Fruit fly (Drosophila melanogaster) whole organism, embryonic: ENCODE data around the gene Ubc6.
A peak's percentile ranks its signal among the peaks of the same experiment; 100 is the strongest.

Experiments used
- Blimp-1 ChIP-seq: fragments of 200-800 bp; sonication (Bioruptor generic); optimal IDR thresholded peaks from 3 replicates; lab custom pipeline; 2018; ENCODE audit warnings: missing biosample characterization, missing genetic modification characterization, mild to moderate bottlenecking, moderate library complexity, missing genetic modification reagents
- BtbVII ChIP-seq: fragments of 200-800 bp; sonication (Bioruptor generic); optimal IDR thresholded peaks from 3 replicates; lab custom pipeline; 2017; ENCODE audit warnings: missing biosample characterization, mild to moderate bottlenecking, missing genetic modification characterization
- C15 ChIP-seq: fragments of 200-800 bp; sonication (Bioruptor generic); IDR thresholded peaks from 3 replicates; pipeline ENCODE4 v1.3.6; 2022; ENCODE audit warnings: missing biosample characterization, missing genetic modification characterization
- CG10321 ChIP-seq: fragments of 200-800 bp; sonication (Bioruptor generic); IDR thresholded peaks from 2 replicates; pipeline ENCODE4 v1.3.6; 2022; ENCODE audit warnings: missing biosample characterization, missing genetic modification characterization
- CG11085 ChIP-seq: fragments of 200-800 bp; sonication (Bioruptor generic); IDR thresholded peaks from 2 replicates; pipeline ENCODE4 v1.3.6; 2022; ENCODE audit warnings: missing biosample characterization, missing genetic modification characterization
- CG1233 ChIP-seq: fragments of 200-800 bp; sonication (Bioruptor generic); optimal IDR thresholded peaks from 4 replicates; lab custom pipeline; 2018; ENCODE audit warnings: missing biosample characterization, mild to moderate bottlenecking, missing genetic modification characterization
- CG13287 ChIP-seq: fragments of 200-800 bp; sonication (Bioruptor generic); IDR thresholded peaks from 2 replicates; pipeline ENCODE4 v1.3.6; 2022; ENCODE audit warnings: missing biosample characterization, missing genetic modification characterization; ENCODE audit not compliant: partially characterized antibody
- CG13424 ChIP-seq: fragments of 200-800 bp; sonication (Bioruptor generic); optimal IDR thresholded peaks from 2 replicates; lab custom pipeline; 2019; ENCODE audit warnings: missing biosample characterization, mild to moderate bottlenecking, missing genetic modification characterization, moderate library complexity
- CG14710 ChIP-seq: fragments of 200-800 bp; sonication (Bioruptor generic); optimal IDR thresholded peaks from 3 replicates; lab custom pipeline; 2019; ENCODE audit warnings: missing biosample characterization, mild to moderate bottlenecking, missing genetic modification characterization, moderate library complexity
- CG15011 ChIP-seq: fragments of 200-800 bp; sonication (Bioruptor generic); optimal IDR thresholded peaks from 3 replicates; lab custom pipeline; 2018; ENCODE audit warnings: missing biosample characterization, mild to moderate bottlenecking, missing genetic modification characterization
- CG17612 ChIP-seq: fragments of 200-800 bp; sonication (Bioruptor generic); IDR thresholded peaks from 2 replicates; pipeline ENCODE4 v1.3.6; 2022; ENCODE audit warnings: missing biosample characterization, missing genetic modification characterization
- CG2712 ChIP-seq: fragments of 200-800 bp; optimal IDR thresholded peaks from 3 replicates; lab custom pipeline; 2019; ENCODE audit warnings: missing biosample characterization, mild to moderate bottlenecking, missing genetic modification characterization, moderate library complexity
- CG33213 ChIP-seq: fragments of 200-800 bp; sonication (Bioruptor generic); optimal IDR thresholded peaks from 3 replicates; lab custom pipeline; 2016; ENCODE audit warnings: missing biosample characterization, missing genetic modification characterization
- CG43689 ChIP-seq: fragments of 200-800 bp; sonication (Bioruptor generic); IDR thresholded peaks from 2 replicates; pipeline ENCODE4 v1.3.6; 2022; ENCODE audit warnings: missing biosample characterization, missing genetic modification characterization
- CG7745 ChIP-seq: fragments of 200-800 bp; sonication (Bioruptor generic); optimal IDR thresholded peaks from 2 replicates; lab custom pipeline; 2018; ENCODE audit warnings: missing biosample characterization, mild to moderate bottlenecking, missing genetic modification characterization, moderate library complexity
- CG8478 ChIP-seq: fragments of >200 bp; optimal IDR thresholded peaks from 2 replicates; lab custom pipeline; 2018
- CG9797 ChIP-seq: fragments of 200-800 bp; sonication (Bioruptor generic); optimal IDR thresholded peaks from 3 replicates; lab custom pipeline; 2018; ENCODE audit warnings: missing biosample characterization, mild to moderate bottlenecking, missing genetic modification characterization
- CG9817 ChIP-seq: fragments of 200-800 bp; sonication (Bioruptor generic); optimal IDR thresholded peaks from 2 replicates; lab custom pipeline; 2018; ENCODE audit warnings: missing biosample characterization, mild to moderate bottlenecking, missing genetic modification characterization, moderate library complexity
- Camta ChIP-seq: fragments of 200-800 bp; sonication (Bioruptor generic); optimal IDR thresholded peaks from 2 replicates; lab custom pipeline; 2016; ENCODE audit warnings: missing biosample characterization, missing genetic modification characterization
- CrebB ChIP-seq: fragments of 200-800 bp; sonication (Bioruptor generic); optimal IDR thresholded peaks from 3 replicates; lab custom pipeline; 2018; ENCODE audit warnings: missing biosample characterization, mild to moderate bottlenecking, missing genetic modification characterization
- Dp ChIP-seq: fragments of 200-800 bp; sonication (Bioruptor generic); optimal IDR thresholded peaks from 2 replicates; lab custom pipeline; 2018; ENCODE audit warnings: missing biosample characterization, mild to moderate bottlenecking, missing genetic modification characterization, moderate library complexity
- Fer2 ChIP-seq: fragments of 200-800 bp; sonication (Bioruptor generic); optimal IDR thresholded peaks from 2 replicates; lab custom pipeline; 2018; ENCODE audit warnings: missing biosample characterization, mild to moderate bottlenecking, missing genetic modification characterization, moderate library complexity
- Mes4 ChIP-seq: fragments of 200-800 bp; sonication (Bioruptor generic); optimal IDR thresholded peaks from 2 replicates; lab custom pipeline; 2016; ENCODE audit warnings: missing biosample characterization, missing genetic modification characterization
- NfI ChIP-seq: fragments of 200-800 bp; sonication (Bioruptor generic); optimal IDR thresholded peaks from 3 replicates; lab custom pipeline; 2018; ENCODE audit warnings: missing biosample characterization, mild to moderate bottlenecking, missing genetic modification characterization, moderate library complexity
- Oaz ChIP-seq: fragments of 200-800 bp; sonication (Bioruptor generic); IDR thresholded peaks from 2 replicates; pipeline ENCODE4 v1.3.6; 2022; ENCODE audit warnings: missing biosample characterization, missing genetic modification characterization
- Sin3A ChIP-seq: fragments of >200 bp; optimal IDR thresholded peaks from 2 replicates; lab custom pipeline; 2018
- Sox100B ChIP-seq: fragments of 200-800 bp; sonication (Bioruptor generic); optimal IDR thresholded peaks from 3 replicates; lab custom pipeline; 2018; ENCODE audit warnings: missing biosample characterization, mild to moderate bottlenecking, missing genetic modification characterization
- Trl ChIP-seq, 3 experiments: fragments of >200 bp in 2 of 3; fragments of 200-800 bp in 1 of 3; sonication (Bioruptor generic) in 1 of 3; optimal IDR thresholded peaks; 2 replicates in 1 of 3; 3 replicates in 2 of 3; lab custom pipeline; 2016 to 2017; ENCODE audit warnings: missing biosample characterization in 1 of 3, missing genetic modification characterization in 1 of 3
- YL-1 ChIP-seq: fragments of 200-800 bp; sonication (Bioruptor generic); optimal IDR thresholded peaks from 3 replicates; lab custom pipeline; 2017; ENCODE audit warnings: missing biosample characterization, mild to moderate bottlenecking, missing genetic modification characterization
- bcd ChIP-seq: fragments of 200-800 bp; sonication (Bioruptor generic); optimal IDR thresholded peaks from 2 replicates; lab custom pipeline; 2017; ENCODE audit warnings: missing biosample characterization, mild to moderate bottlenecking, missing genetic modification characterization
- bigmax ChIP-seq: fragments of 200-800 bp; sonication (Bioruptor generic); optimal IDR thresholded peaks from 2 replicates; lab custom pipeline; 2018; ENCODE audit warnings: missing biosample characterization, mild to moderate bottlenecking, missing genetic modification characterization
- chif ChIP-seq, 2 experiments: fragments of 200-800 bp; sonication (Bioruptor generic); optimal IDR thresholded peaks; 3 replicates each; lab custom pipeline; 2016; ENCODE audit warnings: missing biosample characterization in 2 of 2, missing genetic modification characterization in 2 of 2
- chn ChIP-seq: fragments of 200-800 bp; sonication (Bioruptor generic); optimal IDR thresholded peaks from 2 replicates; lab custom pipeline; 2016; ENCODE audit warnings: missing biosample characterization, missing genetic modification characterization
- crol ChIP-seq: fragments of 200-800 bp; sonication (Bioruptor generic); IDR thresholded peaks from 2 replicates; pipeline ENCODE4 v1.3.6; 2022; ENCODE audit warnings: missing biosample characterization, missing genetic modification characterization
- en ChIP-seq: fragments of 200-800 bp; sonication (Bioruptor generic); optimal IDR thresholded peaks from 2 replicates; lab custom pipeline; 2016; ENCODE audit warnings: missing biosample characterization, missing genetic modification characterization
- eyg ChIP-seq: fragments of 200-800 bp; sonication (Bioruptor generic); optimal IDR thresholded peaks from 3 replicates; lab custom pipeline; 2016; ENCODE audit warnings: missing biosample characterization, missing genetic modification characterization
- fd64A ChIP-seq: fragments of 200-800 bp; sonication (Bioruptor generic); optimal IDR thresholded peaks from 3 replicates; lab custom pipeline; 2018; ENCODE audit warnings: missing biosample characterization, mild to moderate bottlenecking, missing genetic modification characterization
- gro ChIP-seq: fragments of 200-800 bp; sonication (Bioruptor generic); optimal IDR thresholded peaks from 2 replicates; lab custom pipeline; 2016; ENCODE audit warnings: missing biosample characterization, missing genetic modification characterization
- h ChIP-seq: fragments of >200 bp; optimal IDR thresholded peaks from 2 replicates; lab custom pipeline; 2017
- hb ChIP-seq: fragments of 200-800 bp; sonication (Bioruptor generic); IDR thresholded peaks from 3 replicates; pipeline ENCODE4 v1.3.6; 2022; ENCODE audit warnings: missing biosample characterization, missing genetic modification characterization; ENCODE audit not compliant: partially characterized antibody
- insv ChIP-seq, 2 experiments: fragments of 200-800 bp; sonication (Bioruptor generic); optimal IDR thresholded peaks; 3 replicates each; lab custom pipeline; 2016 to 2018; ENCODE audit warnings: missing biosample characterization in 2 of 2, missing genetic modification characterization in 2 of 2
- nmo ChIP-seq: fragments of 200-800 bp; sonication (Bioruptor generic); optimal IDR thresholded peaks from 2 replicates; lab custom pipeline; 2018; ENCODE audit warnings: missing biosample characterization, mild to moderate bottlenecking, missing genetic modification characterization, moderate library complexity
- pfk ChIP-seq: fragments of 200-800 bp; sonication (Bioruptor generic); optimal IDR thresholded peaks from 2 replicates; lab custom pipeline; 2018; ENCODE audit warnings: missing biosample characterization, mild to moderate bottlenecking, missing genetic modification characterization, moderate library complexity
- prd ChIP-seq, 3 experiments: fragments of >200 bp in 2 of 3; fragments of 200-800 bp in 1 of 3; sonication (Bioruptor generic) in 1 of 3; optimal IDR thresholded peaks in 2 of 3; IDR thresholded peaks in 1 of 3; 2 replicates in 2 of 3; 3 replicates in 1 of 3; pipeline versions ENCODE4 v1.3.6 to Lab custom; 2017 to 2022; ENCODE audit warnings: missing biosample characterization in 1 of 3, missing genetic modification characterization in 1 of 3
- repo ChIP-seq: fragments of 200-800 bp; sonication (Bioruptor generic); optimal IDR thresholded peaks from 2 replicates; lab custom pipeline; 2016; ENCODE audit warnings: missing biosample characterization, missing genetic modification characterization
- sc ChIP-seq, 3 experiments: fragments of >200 bp in 2 of 3; fragments of 200-800 bp in 1 of 3; sonication (Bioruptor generic) in 1 of 3; optimal IDR thresholded peaks; 2 replicates in 2 of 3; 3 replicates in 1 of 3; lab custom pipeline; 2017; ENCODE audit warnings: mild to moderate bottlenecking in 1 of 3, missing biosample characterization in 1 of 3, missing genetic modification characterization in 1 of 3, missing genetic modification reagents in 1 of 3
- sens ChIP-seq: fragments of 200-800 bp; sonication (Bioruptor generic); peaks from one replicate; lab custom pipeline; 2016; ENCODE audit warnings: missing biosample characterization, missing genetic modification characterization
- sr ChIP-seq: fragments of 200-800 bp; sonication (Bioruptor generic); IDR thresholded peaks from 3 replicates; pipeline ENCODE4 v1.3.6; 2022; ENCODE audit warnings: missing biosample characterization, missing genetic modification characterization
- sug ChIP-seq: fragments of 200-800 bp; optimal IDR thresholded peaks from 2 replicates; lab custom pipeline; 2019; ENCODE audit warnings: missing biosample characterization, mild to moderate bottlenecking, missing genetic modification characterization, moderate library complexity
- z ChIP-seq: fragments of 200-800 bp; sonication (Bioruptor generic); IDR thresholded peaks from 3 replicates; pipeline ENCODE4 v1.3.6; 2022; ENCODE audit warnings: missing biosample characterization, missing genetic modification characterization

The Ubc6 gene

dm6 chr3R:4992227-4992737 lies 39.8 kb upstream of the Ubc6 start (continued):
- no peak for TF ChIP-seq CG11085
- TF ChIP-seq Fer2 (tag; lab: Kevin White, UChicago): no peak
- TF ChIP-seq CG7745 (tag; lab: Kevin White, UChicago): peak; percentile 81
- TF ChIP-seq chn (GFP tag; lab: Kevin White, UChicago): no peak
- TF ChIP-seq bigmax (GFP tag; lab: Kevin White, UChicago): no peak
- peak; percentile 15 for TF ChIP-seq nmo
- no peak for TF ChIP-seq Oaz (GFP tag; lab: Robert Waterston, UW)
- TF ChIP-seq Dp: no peak
- TF ChIP-seq repo (GFP tag; lab: Kevin White, UChicago): peak; percentile 9
- TF ChIP-seq prd (optimal IDR thresholded peaks at IDR 0.05; lab: Kevin White, UChicago): no peak
- 0 out of 3 replicates have a peak, but pooled peaks have one; percentile 16 for TF ChIP-seq prd (GFP tag; IDR thresholded peaks at IDR 0.05; lab: Robert Waterston, UW)
- TF ChIP-seq CG10321 (GFP tag; lab: Robert Waterston, UW): no peak
- TF ChIP-seq hb (GFP tag; lab: Robert Waterston, UW): no peak
- no peak for TF ChIP-seq sc (optimal IDR thresholded peaks at IDR 0.05; lab: Kevin White, UChicago)
- peak; percentile 32 for TF ChIP-seq sc (GFP tag; optimal IDR thresholded peaks at IDR 0.05; lab: Kevin White, UChicago)
- TF ChIP-seq sug: peak; percentile 70
- TF ChIP-seq CG33213 (GFP tag; lab: Kevin White, UChicago): no peak
- TF ChIP-seq insv (GFP tag; optimal IDR thresholded peaks at IDR 0.05; lab: Kevin White, UChicago): no peak
- no peak for TF ChIP-seq h (lab: Kevin White, UChicago)
- peak; percentile 54 for TF ChIP-seq CG14710
- TF ChIP-seq CG13424 (tag; lab: Kevin White, UChicago): peak; percentile 38
- TF ChIP-seq CG17612: no peak
- peak; percentile 89 for TF ChIP-seq sens (GFP tag; lab: Kevin White, UChicago)
- TF ChIP-seq CG9797 (GFP tag; lab: Kevin White, UChicago): peak; percentile 13
- TF ChIP-seq en (GFP tag; lab: Kevin White, UChicago): no peak
- peak; percentile 87 for TF ChIP-seq fd64A
- TF ChIP-seq CG13287 (GFP tag; lab: Robert Waterston, UW): no peak
- no peak for TF ChIP-seq YL-1
- TF ChIP-seq crol (GFP tag; lab: Robert Waterston, UW): peak; percentile 98
- no peak for TF ChIP-seq CG8478
- TF ChIP-seq Camta: peak; percentile 34
- TF ChIP-seq z (GFP tag; lab: Robert Waterston, UW): 0 out of 3 replicates have a peak, but pooled peaks have one; percentile 13
- TF ChIP-seq sr (GFP tag; lab: Robert Waterston, UW): no peak
- no peak for TF ChIP-seq gro (GFP tag; lab: Kevin White, UChicago)
- TF ChIP-seq Sox100B (GFP tag; lab: Kevin White, UChicago): peak; percentile 59
- peak; percentile 6 for TF ChIP-seq CG15011 (GFP tag; lab: Kevin White, UChicago)
- peak; percentile 70 for TF ChIP-seq CrebB (tag; lab: Kevin White, UChicago)
- no peak for TF ChIP-seq Trl (optimal IDR thresholded peaks at IDR 0.05; lab: Kevin White, UChicago)
- peak; percentile 31 for TF ChIP-seq Trl (GFP tag; optimal IDR thresholded peaks at IDR 0.05; lab: Kevin White, UChicago)
- TF ChIP-seq NfI (GFP tag; lab: Kevin White, UChicago): peak; percentile 25
- TF ChIP-seq eyg (GFP tag; lab: Kevin White, UChicago): no peak
- no peak for TF ChIP-seq C15 (GFP tag; lab: Robert Waterston, UW)
- peak; percentile 40 for TF ChIP-seq Mes4 (GFP tag; lab: Kevin White, UChicago)
- peak; percentile 6 to 32 for TF ChIP-seq chif (GFP tag; optimal IDR thresholded peaks at IDR 0.05; lab: Kevin White, UChicago)
- TF ChIP-seq CG43689: no peak
- peak; percentile 25 for TF ChIP-seq bcd (GFP tag; lab: Kevin White, UChicago)
- TF ChIP-seq CG9817 (tag; lab: Kevin White, UChicago): peak; percentile 14
- no peak for TF ChIP-seq pfk
- peak; percentile 63 for TF ChIP-seq CG1233 (GFP tag; lab: Kevin White, UChicago)
- peak; percentile 63 for TF ChIP-seq BtbVII (GFP tag; lab: Kevin White, UChicago)
- TF ChIP-seq Sin3A (lab: Kevin White, UChicago): no peak
- peak; percentile 8 for TF ChIP-seq Blimp-1
- peak; percentile 39 for TF ChIP-seq CG2712 (tag; lab: Kevin White, UChicago)
